Fruit fly (Drosophila melanogaster): Measurements from ENCODE around the gene Task7.

Gene Task7

dm6 chr3R:9418373-9419299, 6.5 kb upstream of the Task7 start:
- no peak for TF ChIP-seq ap (GFP tag; IDR thresholded peaks at IDR 0.05)
- TF ChIP-seq nom (GFP tag; optimal IDR thresholded peaks at IDR 0.05), result no peak
- TF ChIP-seq Max (GFP tag; optimal IDR thresholded peaks at IDR 0.05), result no peak
- TF ChIP-seq vnd (GFP tag; IDR thresholded peaks at IDR 0.05; ENCODE audit: partially characterized antibody), result no peak
- TF ChIP-seq CG8944 (GFP tag; optimal IDR thresholded peaks at IDR 0.05), result no peak
- no peak for TF ChIP-seq Nf-YA (GFP tag; IDR thresholded peaks at IDR 0.05)
- no peak for TF ChIP-seq CG6175 (GFP tag; IDR thresholded peaks at IDR 0.05)
- no peak for TF ChIP-seq gcm (GFP tag; optimal IDR thresholded peaks at IDR 0.05)
- peak; percentile 38 for TF ChIP-seq psq (GFP tag; optimal IDR thresholded peaks at IDR 0.05)
- TF ChIP-seq CG3407 (GFP tag; optimal IDR thresholded peaks at IDR 0.05), result no peak
- TF ChIP-seq BtbVII (GFP tag; optimal IDR thresholded peaks at IDR 0.05), result no peak
- no peak for TF ChIP-seq NFAT (GFP tag; IDR thresholded peaks at IDR 0.05)
- no peak for TF ChIP-seq E2f2 (GFP tag; IDR thresholded peaks at IDR 0.05)
- peak; percentile 85 for TF ChIP-seq CG17385 (GFP tag; optimal IDR thresholded peaks at IDR 0.05)
- TF ChIP-seq dimm (GFP tag; IDR thresholded peaks at IDR 0.05), result no peak
- TF ChIP-seq E2f1 (GFP tag; IDR thresholded peaks at IDR 0.05), result no peak
- no peak for TF ChIP-seq nerfin-1 (tag; optimal IDR thresholded peaks at IDR 0.05)
- TF ChIP-seq lola (GFP tag; optimal IDR thresholded peaks at IDR 0.05), result no peak
- no peak for TF ChIP-seq Opbp (GFP tag; IDR thresholded peaks at IDR 0.05; ENCODE audit: partially characterized antibody)
- TF ChIP-seq Camta (GFP tag; optimal IDR thresholded peaks at IDR 0.05), result no peak
- TF ChIP-seq Dad (GFP tag; optimal IDR thresholded peaks at IDR 0.05), result no peak
- peak; percentile 10 for TF ChIP-seq fd64A (GFP tag; optimal IDR thresholded peaks at IDR 0.05)
- TF ChIP-seq gsb-n (tag; optimal IDR thresholded peaks at IDR 0.05), result no peak
- no peak for TF ChIP-seq D (optimal IDR thresholded peaks at IDR 0.05)
- no peak for TF ChIP-seq D (GFP tag; optimal IDR thresholded peaks at IDR 0.05)
- TF ChIP-seq CG15269 (tag; optimal IDR thresholded peaks at IDR 0.05), result no peak
- TF ChIP-seq CG1832 (GFP tag; optimal IDR thresholded peaks at IDR 0.05), result no peak
- peak in 1 of 2 experiments; percentile 98 for TF ChIP-seq Pdp1 (GFP tag; optimal IDR thresholded peaks at IDR 0.05)
- TF ChIP-seq Hr3 (GFP tag; optimal IDR thresholded peaks at IDR 0.05), result no peak
- no peak for TF ChIP-seq ftz-f1 (GFP tag; optimal IDR thresholded peaks at IDR 0.05)
- TF ChIP-seq ranshi (GFP tag; IDR thresholded peaks at IDR 0.05), result no peak
- TF ChIP-seq CG11093 (GFP tag; IDR thresholded peaks at IDR 0.05), result no peak
- peak; percentile 20 for TF ChIP-seq lbe (GFP tag; optimal IDR thresholded peaks at IDR 0.05)
- TF ChIP-seq gem (tag; optimal IDR thresholded peaks at IDR 0.05), result no peak
- TF ChIP-seq CkIIα-i1 (GFP tag; IDR thresholded peaks at IDR 0.05), result no peak
- no peak for TF ChIP-seq Fer3 (tag; optimal IDR thresholded peaks at IDR 0.05)
- TF ChIP-seq insv (GFP tag; optimal IDR thresholded peaks at IDR 0.05), result peak; percentile 68 to 95
- TF ChIP-seq YL-1 (GFP tag; optimal IDR thresholded peaks at IDR 0.05), result no peak
- TF ChIP-seq abd-A (tag; optimal IDR thresholded peaks at IDR 0.05), result no peak
- TF ChIP-seq CG3163 (GFP tag; optimal IDR thresholded peaks at IDR 0.05), result peak; percentile 22
- TF ChIP-seq CG30431 (GFP tag; optimal IDR thresholded peaks at IDR 0.05), result no peak
- TF ChIP-seq eyg (GFP tag; optimal IDR thresholded peaks at IDR 0.05), result peak; percentile 3
- no peak for TF ChIP-seq CG11504 (tag; optimal IDR thresholded peaks at IDR 0.05)
- TF ChIP-seq sqz (GFP tag; optimal IDR thresholded peaks at IDR 0.05), result peak; percentile 66
- no peak for TF ChIP-seq CG18619 (GFP tag; optimal IDR thresholded peaks at IDR 0.05)
- TF ChIP-seq CrebB (tag; optimal IDR thresholded peaks at IDR 0.05), result no peak
- no peak for TF ChIP-seq Mrtf (GFP tag; IDR thresholded peaks at IDR 0.05)
- TF ChIP-seq zen (tag; optimal IDR thresholded peaks at IDR 0.05), result peak; percentile 27
- TF ChIP-seq Dfd (GFP tag; optimal IDR thresholded peaks at IDR 0.05), result no peak

All from whole organism, embryonic.